Fruit fly (Drosophila melanogaster) whole organism, pupa: ENCODE data around the gene CG4467.
A peak's percentile ranks its signal among the peaks of the same experiment; 100 is the strongest.

Experiments
- CG10348 ChIP-seq: fragments of 200-800 bp; sonication (Bioruptor generic); IDR thresholded peaks from 2 replicates; pipeline ENCODE4 v1.3.6; 2022; ENCODE audit warnings: missing biosample characterization, missing genetic modification characterization
- CG12605 ChIP-seq: fragments of 200-800 bp; sonication (Bioruptor generic); IDR thresholded peaks from 2 replicates; pipeline ENCODE4 v1.3.6; 2022; ENCODE audit warnings: missing biosample characterization, missing genetic modification characterization
- CG13204 ChIP-seq: fragments of 200-800 bp; sonication (Bioruptor generic); optimal IDR thresholded peaks from 2 replicates; lab custom pipeline; 2018; ENCODE audit warnings: missing biosample characterization, mild to moderate bottlenecking, missing genetic modification characterization, moderate library complexity
- CG14655 ChIP-seq: fragments of 200-800 bp; sonication (Bioruptor generic); optimal IDR thresholded peaks from 3 replicates; lab custom pipeline; 2017; ENCODE audit warnings: mild to moderate bottlenecking, missing biosample characterization, missing genetic modification reagents, missing genetic modification characterization
- CG15710 ChIP-seq: fragments of 200-800 bp; sonication (Bioruptor generic); optimal IDR thresholded peaks from 2 replicates; lab custom pipeline; 2018; ENCODE audit warnings: missing biosample characterization, mild to moderate bottlenecking, missing genetic modification characterization, moderate library complexity
- CG17806 ChIP-seq: fragments of 200-800 bp; sonication (Bioruptor generic); optimal IDR thresholded peaks from 2 replicates; lab custom pipeline; 2018; ENCODE audit warnings: missing biosample characterization, mild to moderate bottlenecking, missing genetic modification characterization, moderate library complexity
- CG32121 ChIP-seq: fragments of 200-800 bp; sonication (Bioruptor generic); IDR thresholded peaks from 2 replicates; pipeline ENCODE4 v1.3.6; 2022; ENCODE audit warnings: missing biosample characterization, missing genetic modification characterization
- CG34367 ChIP-seq: fragments of 200-800 bp; sonication (Bioruptor generic); optimal IDR thresholded peaks from 2 replicates; lab custom pipeline; 2018; ENCODE audit warnings: missing biosample characterization, mild to moderate bottlenecking, missing genetic modification characterization
- CG4496 ChIP-seq: fragments of 200-800 bp; sonication (Bioruptor generic); IDR thresholded peaks from 3 replicates; pipeline ENCODE4 v1.3.6; 2022; ENCODE audit warnings: missing biosample characterization, missing genetic modification characterization
- CG8159 ChIP-seq: fragments of 200-800 bp; sonication (Bioruptor generic); optimal IDR thresholded peaks from 3 replicates; lab custom pipeline; 2018; ENCODE audit warnings: missing biosample characterization, mild to moderate bottlenecking, missing genetic modification characterization, moderate library complexity
- CG8301 ChIP-seq: fragments of 200-800 bp; sonication (Bioruptor generic); optimal IDR thresholded peaks from 2 replicates; lab custom pipeline; 2018; ENCODE audit warnings: missing biosample characterization, mild to moderate bottlenecking, missing genetic modification characterization
- CG9948 ChIP-seq: fragments of 200-800 bp; sonication (Bioruptor generic); optimal IDR thresholded peaks from 2 replicates; lab custom pipeline; 2018; ENCODE audit warnings: missing biosample characterization, mild to moderate bottlenecking, missing genetic modification characterization, moderate library complexity
- D1 ChIP-seq: fragments of 200-800 bp; sonication (Bioruptor generic); optimal IDR thresholded peaks from 2 replicates; lab custom pipeline; 2018; ENCODE audit warnings: missing biosample characterization, mild to moderate bottlenecking, missing genetic modification characterization, moderate library complexity
- EcR ChIP-seq: fragments of 200-800 bp; sonication (Bioruptor generic); optimal IDR thresholded peaks from 3 replicates; lab custom pipeline; 2019; ENCODE audit warnings: missing biosample characterization, missing genetic modification characterization, mild to moderate bottlenecking, moderate library complexity, missing genetic modification reagents
- Pif1A ChIP-seq: fragments of 200-800 bp; sonication (Bioruptor generic); optimal IDR thresholded peaks from 3 replicates; lab custom pipeline; 2016; ENCODE audit warnings: missing biosample characterization, missing genetic modification characterization
- Pif1B ChIP-seq: fragments of 200-800 bp; sonication (Bioruptor generic); optimal IDR thresholded peaks from 3 replicates; lab custom pipeline; 2016; ENCODE audit warnings: missing biosample characterization, missing genetic modification characterization
- Snoo ChIP-seq: fragments of 200-800 bp; sonication (Bioruptor generic); optimal IDR thresholded peaks from 3 replicates; lab custom pipeline; 2017; ENCODE audit warnings: missing biosample characterization, mild to moderate bottlenecking, missing genetic modification characterization, inconsistent platforms
- fd96Ca ChIP-seq: fragments of 200-800 bp; sonication (Bioruptor generic); IDR thresholded peaks from 3 replicates; pipeline ENCODE4 v1.3.6; 2022; ENCODE audit warnings: missing biosample characterization, missing genetic modification characterization
- gl ChIP-seq: fragments of 200-800 bp; sonication (Bioruptor generic); optimal IDR thresholded peaks from 2 replicates; lab custom pipeline; 2018; ENCODE audit warnings: missing biosample characterization, mild to moderate bottlenecking, missing genetic modification characterization
- rn ChIP-seq: fragments of 200-800 bp; sonication (Bioruptor generic); IDR thresholded peaks from 2 replicates; pipeline ENCODE4 v1.3.6; 2022; ENCODE audit warnings: missing biosample characterization, missing genetic modification characterization

CG4467 gene

dm6 chr3R:23189143-23189957 is 59.4 kb downstream of the CG4467 start:
- TF ChIP-seq CG4496, result no peak
- no peak for TF ChIP-seq CG13204 (GFP tag; lab: Kevin White, UChicago)
- TF ChIP-seq CG34367 (tag; lab: Kevin White, UChicago), result no peak
- TF ChIP-seq D1 (tag; lab: Kevin White, UChicago), result no peak
- TF ChIP-seq fd96Ca (GFP tag; lab: Robert Waterston, UW), result no peak
- no peak for TF ChIP-seq CG12605 (GFP tag; lab: Robert Waterston, UW)
- TF ChIP-seq CG8301, result no peak
- no peak for TF ChIP-seq Snoo (tag; lab: Kevin White, UChicago)
- no peak for TF ChIP-seq Pif1B (GFP tag; lab: Kevin White, UChicago)
- no peak for TF ChIP-seq Pif1A (GFP tag; lab: Kevin White, UChicago)
- TF ChIP-seq CG32121 (GFP tag; lab: Robert Waterston, UW), result no peak
- no peak for TF ChIP-seq CG8159 (tag; lab: Kevin White, UChicago)
- no peak for TF ChIP-seq gl
- no peak for TF ChIP-seq CG15710 (tag; lab: Kevin White, UChicago)
- TF ChIP-seq CG9948 (tag; lab: Kevin White, UChicago), result no peak
- no peak for TF ChIP-seq EcR (GFP tag; lab: Kevin White, UChicago)
- no peak for TF ChIP-seq CG10348 (GFP tag; lab: Robert Waterston, UW)
- TF ChIP-seq CG14655 (GFP tag; lab: Kevin White, UChicago), result no peak
- TF ChIP-seq CG17806 (tag; lab: Kevin White, UChicago), result no peak
- TF ChIP-seq rn (GFP tag; lab: Robert Waterston, UW), result no peak

- no peak for TF ChIP-seq CG9948 (tag; lab: Kevin White, UChicago)
- TF ChIP-seq Pif1B (GFP tag; lab: Kevin White, UChicago), result no peak
- no peak for TF ChIP-seq CG4496
- TF ChIP-seq CG15710 (tag; lab: Kevin White, UChicago), result no peak
- no peak for TF ChIP-seq CG32121 (GFP tag; lab: Robert Waterston, UW)
- TF ChIP-seq CG8159 (tag; lab: Kevin White, UChicago), result no peak
- TF ChIP-seq CG8301, result no peak
- no peak for TF ChIP-seq CG12605 (GFP tag; lab: Robert Waterston, UW)
These were observed 66.9 kb downstream of the CG4467 start for dm6 chr3R:23181714-23182337.

- TF ChIP-seq Snoo (tag; lab: Kevin White, UChicago) (no peak), CG13204 (GFP tag; lab: Kevin White, UChicago) (no peak), CG4496 (no peak), CG8301 (peak; percentile 21)
These were observed 67.6 kb downstream of the CG4467 start for dm6 chr3R:23180980-23181630.

- TF ChIP-seq gl (no peak), CG15710 (tag; lab: Kevin White, UChicago) (no peak), CG12605 (GFP tag; lab: Robert Waterston, UW) (no peak), CG8301 (no peak), CG17806 (tag; lab: Kevin White, UChicago) (no peak), CG8159 (tag; lab: Kevin White, UChicago) (no peak), Pif1B (GFP tag; lab: Kevin White, UChicago) (no peak), Snoo (tag; lab: Kevin White, UChicago) (no peak), CG34367 (tag; lab: Kevin White, UChicago) (no peak), CG9948 (tag; lab: Kevin White, UChicago) (no peak), EcR (GFP tag; lab: Kevin White, UChicago) (no peak)
- TF ChIP-seq, all 21 proteins: peak for 0
These were observed 69.4 kb downstream of the CG4467 start for dm6 chr3R:23179336-23179735.

dm6 chr3R:23178052-23178591 is 70.6 kb downstream of the CG4467 start:
- no peak for TF ChIP-seq CG8301
- TF ChIP-seq CG15710 (tag; lab: Kevin White, UChicago), result no peak
- 0 out of 2 replicates have a peak, but pooled peaks have one; percentile 8 for TF ChIP-seq CG32121 (GFP tag; lab: Robert Waterston, UW)
- no peak for TF ChIP-seq CG14655 (GFP tag; lab: Kevin White, UChicago)
- no peak for TF ChIP-seq CG8159 (tag; lab: Kevin White, UChicago)
